Worm (Caenorhabditis elegans): ENCODE data around the gene myo-2.
A peak's percentile ranks its signal among the peaks of the same experiment; 100 is the strongest.

myo-2 gene

DNA sequence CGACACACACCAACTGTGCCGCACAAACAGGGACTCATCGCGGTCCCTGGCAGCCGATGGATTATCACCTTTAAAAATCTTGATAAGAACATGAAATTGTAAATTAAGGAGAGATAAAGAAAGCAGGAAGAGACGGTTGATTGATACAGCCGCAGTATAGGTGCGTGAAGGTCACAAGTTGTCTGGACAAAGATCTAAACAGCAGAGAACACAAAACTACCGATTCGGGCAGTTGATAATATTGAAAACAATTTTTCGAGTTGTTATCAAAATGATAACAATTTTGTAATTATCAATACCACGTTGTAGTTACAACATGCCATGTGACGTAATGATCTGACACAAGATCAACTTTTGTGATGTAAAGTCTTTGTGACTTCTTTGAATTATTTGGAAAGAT, 32.9 kb downstream of the myo-2 start (continued):
- TF ChIP-seq madf-8 (GFP tag; conservative IDR thresholded peaks at IDR 0.05) (no peak), sea-2 (GFP tag; IDR thresholded peaks at IDR 0.05) (no peak), hlh-26 (GFP tag; conservative IDR thresholded peaks at IDR 0.05) (no peak), snpc-1.1 (tag; optimal IDR thresholded peaks at IDR 0.05; ENCODE audit: insufficient read depth) (no peak), athp-1 (tag; optimal IDR thresholded peaks at IDR 0.05) (no peak), tbp1 (GFP tag; optimal IDR thresholded peaks at IDR 0.05) (peak; percentile 44), ets-4 (GFP tag; optimal IDR thresholded peaks at IDR 0.05) (no peak), ztf-25 (GFP tag; IDR thresholded peaks at IDR 0.05) (no peak), hmg-20 (GFP tag; IDR thresholded peaks at IDR 0.05) (no peak), snpc-3.4 (tag; optimal IDR thresholded peaks at IDR 0.05) (no peak), dox-1 (GFP tag; IDR thresholded peaks at IDR 0.05) (no peak), ceh-27 (GFP tag; optimal IDR thresholded peaks at IDR 0.05) (no peak), nhr-179 (tag; optimal IDR thresholded peaks at IDR 0.05) (no peak), akir-1 (GFP tag; optimal IDR thresholded peaks at IDR 0.05) (no peak), ztf-18 (tag; optimal IDR thresholded peaks at IDR 0.05) (no peak), lin-40 (tag; optimal IDR thresholded peaks at IDR 0.05) (peak; percentile 86), K11D2.4 (GFP tag; IDR thresholded peaks at IDR 0.05) (0 out of 2 replicates have a peak, but pooled peaks have one; percentile 47), ztf-6 (GFP tag; IDR thresholded peaks at IDR 0.05) (no peak), lin-26 (GFP tag; IDR thresholded peaks at IDR 0.05) (no peak), mxl-1 (tag; optimal IDR thresholded peaks at IDR 0.05) (no peak), ceh-58 (GFP tag; IDR thresholded peaks at IDR 0.05) (no peak), B0261.1 (tag; optimal IDR thresholded peaks at IDR 0.05) (no peak), pbrm-1 (GFP tag; IDR thresholded peaks at IDR 0.05) (no peak), rec-8 (tag; optimal IDR thresholded peaks at IDR 0.05) (no peak), nfyb-1 (GFP tag; IDR thresholded peaks at IDR 0.05) (no peak), B0336.3 (GFP tag; IDR thresholded peaks at IDR 0.05) (no peak; the same call in 1 of the 2 replicates), B0019.2 (GFP tag; conservative IDR thresholded peaks at IDR 0.05) (no peak), zfh-2 (GFP tag; conservative IDR thresholded peaks at IDR 0.05) (no peak), ZK185.1 (tag; optimal IDR thresholded peaks at IDR 0.05; ENCODE audit: poor library complexity, severe bottlenecking) (no peak), hlh-12 (tag; optimal IDR thresholded peaks at IDR 0.05) (no peak), bed-1 (GFP tag; IDR thresholded peaks at IDR 0.05) (no peak), nhr-120 (GFP tag; IDR thresholded peaks at IDR 0.05) (no peak), lin-35 (GFP tag; optimal IDR thresholded peaks at IDR 0.05) (no peak), lsl-1 (GFP tag; optimal IDR thresholded peaks at IDR 0.05) (no peak), hsf-1 (GFP tag; IDR thresholded peaks at IDR 0.05) (no peak), nhr-90 (tag; optimal IDR thresholded peaks at IDR 0.05) (no peak), Y95B8A.8 (GFP tag; IDR thresholded peaks at IDR 0.05) (no peak), ceh-40 (GFP tag; IDR thresholded peaks at IDR 0.05) (no peak), Y67H2A.10 (GFP tag; conservative IDR thresholded peaks at IDR 0.05) (no peak), unc-130 (GFP tag; optimal IDR thresholded peaks at IDR 0.05) (no peak), rpc-1 (optimal IDR thresholded peaks at IDR 0.05) (no peak), rpc-1 (tag; optimal IDR thresholded peaks at IDR 0.05) (no peak), Y53F4B.3 (GFP tag; IDR thresholded peaks at IDR 0.05) (no peak), F49E8.2 (tag; optimal IDR thresholded peaks at IDR 0.05; ENCODE audit: insufficient read depth) (no peak), ceh-91 (GFP tag; IDR thresholded peaks at IDR 0.05) (no peak), mcd-1 (GFP tag; IDR thresholded peaks at IDR 0.05) (peak; percentile 38; the same call in 1 of the 2 replicates), xnd-1 (tag; optimal IDR thresholded peaks at IDR 0.05) (no peak), hmg-1.2 (GFP tag; IDR thresholded peaks at IDR 0.05) (no peak), egl-18 (GFP tag; IDR thresholded peaks at IDR 0.05) (no peak), him-1 (tag; optimal IDR thresholded peaks at IDR 0.05) (no peak)

Measured in whole organism, young adult.